Worm (Caenorhabditis elegans): ENCODE data around the gene ZK1320.3.

- TF ChIP-seq gmeb-1 (tag; optimal IDR thresholded peaks at IDR 0.05) = no peak
- TF ChIP-seq aly-2 (tag; optimal IDR thresholded peaks at IDR 0.05) = no peak
- no peak for TF ChIP-seq dmd-4 (tag; optimal IDR thresholded peaks at IDR 0.05)
- TF ChIP-seq nhr-12 (tag; optimal IDR thresholded peaks at IDR 0.05) = no peak
- TF ChIP-seq R02D3.7 (tag; optimal IDR thresholded peaks at IDR 0.05) = no peak
- no peak for TF ChIP-seq elt-3 (tag; optimal IDR thresholded peaks at IDR 0.05)
- TF ChIP-seq unc-62 (GFP tag; optimal IDR thresholded peaks at IDR 0.05) = no peak
- no peak for TF ChIP-seq zag-1 (tag; optimal IDR thresholded peaks at IDR 0.05)
- no peak for TF ChIP-seq blmp-1 (tag; optimal IDR thresholded peaks at IDR 0.05; ENCODE audit: insufficient read depth)
- no peak for TF ChIP-seq ceh-82 (tag; optimal IDR thresholded peaks at IDR 0.05)
- TF ChIP-seq unc-39 (tag; optimal IDR thresholded peaks at IDR 0.05) = no peak
- no peak for TF ChIP-seq nhr-77 (tag; optimal IDR thresholded peaks at IDR 0.05)
- TF ChIP-seq mdl-1 (tag; optimal IDR thresholded peaks at IDR 0.05) = no peak
- TF ChIP-seq skn-1 (tag; optimal IDR thresholded peaks at IDR 0.05) = no peak
These were observed 7.2 kb upstream of the ZK1320.3 start, which contains the start of gene ZK1320.11 for ce11 chrII:9667382-9667781.

Data from whole organism, L2 larva.